Fruit fly (Drosophila melanogaster) whole organism, pupa: ENCODE data around the gene ERR.

Experiments
- CG12605 ChIP-seq: fragments of 200-800 bp; sonication (Bioruptor generic); IDR thresholded peaks from 2 replicates; pipeline ENCODE4 v1.3.6; 2022; ENCODE audit warnings: missing biosample characterization, missing genetic modification characterization
- CG14655 ChIP-seq: fragments of 200-800 bp; sonication (Bioruptor generic); optimal IDR thresholded peaks from 3 replicates; lab custom pipeline; 2017; ENCODE audit warnings: mild to moderate bottlenecking, missing biosample characterization, missing genetic modification reagents, missing genetic modification characterization
- CG15710 ChIP-seq: fragments of 200-800 bp; sonication (Bioruptor generic); optimal IDR thresholded peaks from 2 replicates; lab custom pipeline; 2018; ENCODE audit warnings: missing biosample characterization, mild to moderate bottlenecking, missing genetic modification characterization, moderate library complexity
- CG17806 ChIP-seq: fragments of 200-800 bp; sonication (Bioruptor generic); optimal IDR thresholded peaks from 2 replicates; lab custom pipeline; 2018; ENCODE audit warnings: missing biosample characterization, mild to moderate bottlenecking, missing genetic modification characterization, moderate library complexity
- CG32121 ChIP-seq: fragments of 200-800 bp; sonication (Bioruptor generic); IDR thresholded peaks from 2 replicates; pipeline ENCODE4 v1.3.6; 2022; ENCODE audit warnings: missing biosample characterization, missing genetic modification characterization
- CG34367 ChIP-seq: fragments of 200-800 bp; sonication (Bioruptor generic); optimal IDR thresholded peaks from 2 replicates; lab custom pipeline; 2018; ENCODE audit warnings: missing biosample characterization, mild to moderate bottlenecking, missing genetic modification characterization
- CG8301 ChIP-seq: fragments of 200-800 bp; sonication (Bioruptor generic); optimal IDR thresholded peaks from 2 replicates; lab custom pipeline; 2018; ENCODE audit warnings: missing biosample characterization, mild to moderate bottlenecking, missing genetic modification characterization
- CG9948 ChIP-seq: fragments of 200-800 bp; sonication (Bioruptor generic); optimal IDR thresholded peaks from 2 replicates; lab custom pipeline; 2018; ENCODE audit warnings: missing biosample characterization, mild to moderate bottlenecking, missing genetic modification characterization, moderate library complexity
- Ets98B ChIP-seq: fragments of 200-800 bp; sonication (Bioruptor generic); IDR thresholded peaks from 2 replicates; pipeline ENCODE4 v1.3.6; 2022; ENCODE audit warnings: missing biosample characterization, missing genetic modification characterization
- Pif1A ChIP-seq: fragments of 200-800 bp; sonication (Bioruptor generic); optimal IDR thresholded peaks from 3 replicates; lab custom pipeline; 2016; ENCODE audit warnings: missing biosample characterization, missing genetic modification characterization
- Pif1B ChIP-seq: fragments of 200-800 bp; sonication (Bioruptor generic); optimal IDR thresholded peaks from 3 replicates; lab custom pipeline; 2016; ENCODE audit warnings: missing biosample characterization, missing genetic modification characterization
- gl ChIP-seq: fragments of 200-800 bp; sonication (Bioruptor generic); optimal IDR thresholded peaks from 2 replicates; lab custom pipeline; 2018; ENCODE audit warnings: missing biosample characterization, mild to moderate bottlenecking, missing genetic modification characterization
- rn ChIP-seq: fragments of 200-800 bp; sonication (Bioruptor generic); IDR thresholded peaks from 2 replicates; pipeline ENCODE4 v1.3.6; 2022; ENCODE audit warnings: missing biosample characterization, missing genetic modification characterization

- TF ChIP-seq gl (no peak), CG15710 (no peak), Pif1B (GFP tag; lab: Kevin White, UChicago) (no peak), rn (GFP tag; lab: Robert Waterston, UW) (no peak), CG34367 (tag; lab: Kevin White, UChicago) (no peak), Ets98B (GFP tag; lab: Robert Waterston, UW) (no peak), CG8301 (tag; lab: Kevin White, UChicago) (no peak), CG9948 (tag; lab: Kevin White, UChicago) (no peak), CG32121 (no peak), CG14655 (GFP tag; lab: Kevin White, UChicago) (no peak), CG12605 (GFP tag; lab: Robert Waterston, UW) (no peak), CG17806 (tag; lab: Kevin White, UChicago) (no peak), Pif1A (no peak)
Observed at dm6 chr3L:8175818-8176217, 10.7 kb downstream of the ERR start, which contains the start of gene RecQ4.
